Fruit fly (Drosophila melanogaster): ENCODE results near the gene Tlk.
"Not testable (repeated sequence)": the region's sequence is repeated elsewhere in the genome, so short reads cannot be mapped to it uniquely, and the experiment has no call there.

- not testable (repeated sequence) for TF ChIP-seq gl (tag; optimal IDR thresholded peaks at IDR 0.05); Ets98B (GFP tag; IDR thresholded peaks at IDR 0.05); CG32121 (GFP tag; IDR thresholded peaks at IDR 0.05)
These were observed 82.2 kb downstream of the Tlk start, which contains the start of gene fd3F for dm6 chrX:3802016-3802415.

Measured in whole organism, pupa.